Worm (Caenorhabditis elegans) whole organism, L3 larva: ENCODE data around the gene srx-125.

Source experiments
- ceh-82 ChIP-seq: fragments of 150-350 bp; optimal IDR thresholded peaks from 2 replicates; lab custom pipeline; 2014; ENCODE audit warnings: missing biosample characterization, missing genetic modification characterization
- daf-12 ChIP-seq: fragments of 150-350 bp; optimal IDR thresholded peaks from 2 replicates; lab custom pipeline; 2014; ENCODE audit warnings: missing biosample characterization, missing genetic modification reagents, missing genetic modification characterization
- jun-1 ChIP-seq: fragments of 150-350 bp; optimal IDR thresholded peaks from 2 replicates; lab custom pipeline; 2014; ENCODE audit warnings: missing biosample characterization, missing genetic modification reagents, missing genetic modification characterization
- nhr-11 ChIP-seq: fragments of 150-350 bp; optimal IDR thresholded peaks from 2 replicates; lab custom pipeline; 2014; ENCODE audit warnings: missing biosample characterization, missing genetic modification characterization
- nhr-12 ChIP-seq: fragments of 150-350 bp; optimal IDR thresholded peaks from 2 replicates; lab custom pipeline; 2014; ENCODE audit warnings: missing biosample characterization, missing genetic modification characterization
- nhr-237 ChIP-seq: fragments of 150-350 bp; optimal IDR thresholded peaks from 2 replicates; lab custom pipeline; 2014; ENCODE audit warnings: missing biosample characterization, missing genetic modification characterization
- nhr-25 ChIP-seq: sonication (generic microtip); optimal IDR thresholded peaks from 2 replicates; lab custom pipeline; 2017; ENCODE audit warnings: missing biosample characterization, missing genetic modification characterization
- nhr-28 ChIP-seq: fragments of 150-350 bp; optimal IDR thresholded peaks from 2 replicates; lab custom pipeline; 2014; ENCODE audit warnings: missing biosample characterization, missing genetic modification characterization
- nhr-76 ChIP-seq: fragments of 150-350 bp; sonication (generic microtip); optimal IDR thresholded peaks from 5 replicates; lab custom pipeline; 2014; ENCODE audit warnings: missing biosample characterization, missing genetic modification characterization
- zag-1 ChIP-seq: fragments of 150-350 bp; optimal IDR thresholded peaks from 2 replicates; lab custom pipeline; 2014; ENCODE audit warnings: missing biosample characterization, missing genetic modification characterization

ce11 chrV:13372821-13373220 lies 5.7 kb downstream of the srx-125 start:
- TF ChIP-seq jun-1 (tag; lab: Kevin White, UChicago) (no peak), ceh-82 (tag; lab: Kevin White, UChicago) (no peak), daf-12 (tag; lab: Kevin White, UChicago) (no peak), nhr-237 (tag; lab: Kevin White, UChicago) (no peak), nhr-28 (no peak), nhr-11 (tag; lab: Kevin White, UChicago) (no peak), nhr-12 (tag; lab: Kevin White, UChicago) (no peak), nhr-25 (tag; lab: Kevin White, UChicago) (no peak), nhr-76 (tag; lab: Kevin White, UChicago) (no peak), zag-1 (no peak)
